Worm (Caenorhabditis elegans) whole organism, young adult: ENCODE data around the gene T09F5.20.

ENCODE experiments used
- ceh-79 ChIP-seq: sonication (generic microtip); optimal IDR thresholded peaks from 2 replicates; lab custom pipeline; 2017; ENCODE audit warnings: mild to moderate bottlenecking, missing genetic modification characterization, missing compliant biosample characterization
- rcor-1 ChIP-seq: fragments of 200-800 bp; sonication (Bioruptor generic); IDR thresholded peaks from 2 replicates; pipeline ENCODE4 v1.3.6; 2022; ENCODE audit warnings: missing genetic modification reagents, missing genetic modification characterization, missing compliant biosample characterization
- unc-62 ChIP-seq: fragments of 150-350 bp; optimal IDR thresholded peaks from 2 replicates; lab custom pipeline; 2014; ENCODE audit warnings: missing biosample characterization, missing genetic modification reagents, missing genetic modification characterization

DNA sequence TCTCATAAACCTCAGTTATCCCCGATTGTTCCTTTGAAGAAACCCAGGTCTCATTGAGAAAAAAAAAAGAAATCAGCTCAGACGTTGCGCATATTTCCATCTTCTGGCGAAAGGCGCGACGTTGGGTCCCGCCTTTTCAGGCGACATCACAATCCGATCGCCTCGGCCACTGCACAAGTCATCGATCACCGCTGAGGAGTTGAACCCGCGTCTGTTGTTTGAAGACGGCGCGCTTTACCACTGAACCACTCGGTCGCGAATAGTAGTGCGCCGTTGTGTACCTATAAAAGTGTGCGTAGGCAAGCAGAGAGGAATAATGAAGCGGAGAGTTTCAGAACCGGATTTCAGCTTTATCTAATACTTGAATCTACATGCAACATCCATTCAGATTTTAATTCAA, 43.2 kb upstream of the T09F5.20 start, which contains the start of gene Y75B12B.11:
- TF ChIP-seq ceh-79 (peak; percentile 97), unc-62 (no peak), rcor-1 (peak; percentile 95)
